Fruit fly (Drosophila melanogaster) whole organism, embryonic: ENCODE measurements around the gene Sr-CIII.

Source experiments
- ATbp ChIP-seq: fragments of 200-800 bp; sonication (Bioruptor generic); optimal IDR thresholded peaks from 2 replicates; lab custom pipeline; 2017; ENCODE audit warnings: missing biosample characterization, mild to moderate bottlenecking, missing genetic modification characterization, missing genetic modification reagents
- Abd-B ChIP-seq: fragments of 200-800 bp; sonication (Bioruptor generic); optimal IDR thresholded peaks from 2 replicates; lab custom pipeline; 2018; ENCODE audit warnings: missing biosample characterization, mild to moderate bottlenecking, missing genetic modification characterization, moderate library complexity
- Adf1 ChIP-seq: fragments of 200-800 bp; sonication (Bioruptor generic); IDR thresholded peaks from 2 replicates; pipeline ENCODE4 v1.3.6; 2022; ENCODE audit warnings: missing biosample characterization, missing genetic modification characterization
- BtbVII ChIP-seq: fragments of 200-800 bp; sonication (Bioruptor generic); optimal IDR thresholded peaks from 3 replicates; lab custom pipeline; 2017; ENCODE audit warnings: missing biosample characterization, mild to moderate bottlenecking, missing genetic modification characterization
- CG11085 ChIP-seq: fragments of 200-800 bp; sonication (Bioruptor generic); IDR thresholded peaks from 2 replicates; pipeline ENCODE4 v1.3.6; 2022; ENCODE audit warnings: missing biosample characterization, missing genetic modification characterization
- CG11456 ChIP-seq: fragments of 200-800 bp; sonication (Bioruptor generic); IDR thresholded peaks from 3 replicates; pipeline ENCODE4 v1.3.6; 2022; ENCODE audit warnings: missing biosample characterization, missing genetic modification characterization
- CG15514 ChIP-seq: fragments of 200-800 bp; sonication (Bioruptor generic); optimal IDR thresholded peaks from 3 replicates; lab custom pipeline; 2017; ENCODE audit warnings: missing biosample characterization, missing genetic modification characterization, mild to moderate bottlenecking, moderate library complexity, missing genetic modification reagents
- CG17612 ChIP-seq: fragments of 200-800 bp; sonication (Bioruptor generic); IDR thresholded peaks from 2 replicates; pipeline ENCODE4 v1.3.6; 2022; ENCODE audit warnings: missing biosample characterization, missing genetic modification characterization
- CG2120 ChIP-seq: fragments of 200-800 bp; sonication (Bioruptor generic); optimal IDR thresholded peaks from 3 replicates; lab custom pipeline; 2016; ENCODE audit warnings: missing biosample characterization, missing genetic modification characterization
- CG31365 ChIP-seq: fragments of 200-800 bp; sonication (Bioruptor generic); optimal IDR thresholded peaks from 2 replicates; lab custom pipeline; 2018; ENCODE audit warnings: missing biosample characterization, mild to moderate bottlenecking, missing genetic modification characterization
- CG3407 ChIP-seq: fragments of 200-800 bp; sonication (Bioruptor generic); optimal IDR thresholded peaks from 2 replicates; lab custom pipeline; 2018; ENCODE audit warnings: missing biosample characterization, mild to moderate bottlenecking, missing genetic modification characterization
- CG4282 ChIP-seq: fragments of 200-800 bp; sonication (Bioruptor generic); optimal IDR thresholded peaks from 2 replicates; lab custom pipeline; 2016; ENCODE audit warnings: missing biosample characterization, missing genetic modification characterization
- CG4328 ChIP-seq: fragments of 200-800 bp; sonication (Bioruptor generic); optimal IDR thresholded peaks from 3 replicates; lab custom pipeline; 2017; ENCODE audit warnings: missing biosample characterization, missing genetic modification reagents, missing genetic modification characterization
- CG4360 ChIP-seq: fragments of 200-800 bp; sonication (Bioruptor generic); IDR thresholded peaks from 2 replicates; pipeline ENCODE4 v1.3.6; 2022; ENCODE audit warnings: missing biosample characterization, missing genetic modification characterization
- CG7745 ChIP-seq: fragments of 200-800 bp; sonication (Bioruptor generic); optimal IDR thresholded peaks from 2 replicates; lab custom pipeline; 2018; ENCODE audit warnings: missing biosample characterization, mild to moderate bottlenecking, missing genetic modification characterization, moderate library complexity
- CG8359 ChIP-seq: fragments of 200-800 bp; sonication (Bioruptor generic); optimal IDR thresholded peaks from 2 replicates; lab custom pipeline; 2017; ENCODE audit warnings: missing biosample characterization, mild to moderate bottlenecking, missing genetic modification characterization, borderline replicate concordance
- CTCF ChIP-seq: fragments of 200-800 bp; sonication (Bioruptor generic); optimal IDR thresholded peaks from 2 replicates; lab custom pipeline; 2017; ENCODE audit warnings: missing biosample characterization, mild to moderate bottlenecking, missing genetic modification characterization, moderate library complexity
- Camta ChIP-seq: fragments of 200-800 bp; sonication (Bioruptor generic); optimal IDR thresholded peaks from 2 replicates; lab custom pipeline; 2016; ENCODE audit warnings: missing biosample characterization, missing genetic modification characterization
- CoRest ChIP-seq: fragments of 200-800 bp; sonication (Bioruptor generic); optimal IDR thresholded peaks from 3 replicates; lab custom pipeline; 2018; ENCODE audit warnings: missing biosample characterization, mild to moderate bottlenecking, missing genetic modification characterization, moderate library complexity
- Dfd ChIP-seq, 2 experiments: fragments of >200 bp; optimal IDR thresholded peaks; 2 replicates each; lab custom pipeline; 2017; ENCODE audit warnings: missing biosample characterization in 2 of 2, missing genetic modification characterization in 2 of 2
- Hand ChIP-seq: fragments of 200-800 bp; sonication (Bioruptor generic); optimal IDR thresholded peaks from 2 replicates; lab custom pipeline; 2017; ENCODE audit warnings: mild to moderate bottlenecking, missing biosample characterization, missing genetic modification reagents, missing genetic modification characterization
- HmgZ ChIP-seq: fragments of 200-800 bp; sonication (Bioruptor generic); optimal IDR thresholded peaks from 2 replicates; lab custom pipeline; 2018; ENCODE audit warnings: missing biosample characterization, mild to moderate bottlenecking, missing genetic modification characterization
- Kr ChIP-seq: fragments of 200-800 bp; sonication (Bioruptor generic); optimal IDR thresholded peaks from 2 replicates; lab custom pipeline; 2017; ENCODE audit warnings: missing biosample characterization, mild to moderate bottlenecking, missing genetic modification characterization
- Myb ChIP-seq: fragments of 200-800 bp; sonication (Bioruptor generic); optimal IDR thresholded peaks from 2 replicates; lab custom pipeline; 2016; ENCODE audit warnings: missing biosample characterization, missing genetic modification characterization
- PHDP ChIP-seq: fragments of 200-800 bp; sonication (Bioruptor generic); optimal IDR thresholded peaks from 3 replicates; lab custom pipeline; 2018; ENCODE audit warnings: missing biosample characterization, mild to moderate bottlenecking, missing genetic modification characterization, moderate library complexity
- Six4 ChIP-seq: fragments of 200-800 bp; sonication (Bioruptor generic); optimal IDR thresholded peaks from 2 replicates; lab custom pipeline; 2016; ENCODE audit warnings: missing biosample characterization, missing genetic modification characterization
- Sry-δ ChIP-seq: fragments of 200-800 bp; sonication (Bioruptor generic); optimal IDR thresholded peaks from 2 replicates; lab custom pipeline; 2016; ENCODE audit warnings: missing biosample characterization, missing genetic modification characterization
- Xrp1 ChIP-seq: fragments of 200-800 bp; sonication (Bioruptor generic); IDR thresholded peaks from 2 replicates; pipeline ENCODE4 v1.3.6; 2022; ENCODE audit warnings: missing biosample characterization, missing genetic modification characterization
- ase ChIP-seq: fragments of 200-800 bp; sonication (Bioruptor generic); IDR thresholded peaks from 3 replicates; pipeline ENCODE4 v1.3.6; 2022; ENCODE audit warnings: missing biosample characterization, missing genetic modification characterization
- ash1 ChIP-seq: fragments of 200-800 bp; sonication (Bioruptor generic); optimal IDR thresholded peaks from 2 replicates; lab custom pipeline; 2018; ENCODE audit warnings: missing biosample characterization, mild to moderate bottlenecking, missing genetic modification characterization
- ato ChIP-seq: fragments of 200-800 bp; sonication (Bioruptor generic); IDR thresholded peaks from 2 replicates; pipeline ENCODE4 v1.3.6; 2022; ENCODE audit warnings: missing biosample characterization, missing genetic modification characterization; ENCODE audit not compliant: partially characterized antibody
- bbx ChIP-seq: fragments of 200-800 bp; sonication (Bioruptor generic); IDR thresholded peaks from 2 replicates; pipeline ENCODE4 v1.3.6; 2022; ENCODE audit warnings: missing biosample characterization, missing genetic modification characterization; ENCODE audit not compliant: partially characterized antibody
- bsh ChIP-seq, 2 experiments: fragments of 200-800 bp; sonication (Bioruptor generic); optimal IDR thresholded peaks; 2 replicates each; lab custom pipeline; 2017 to 2018; ENCODE audit warnings: mild to moderate bottlenecking in 2 of 2, missing biosample characterization in 2 of 2, missing genetic modification characterization in 2 of 2, moderate library complexity in 1 of 2
- chm ChIP-seq: fragments of 200-800 bp; sonication (Bioruptor generic); IDR thresholded peaks from 2 replicates; pipeline ENCODE4 v1.3.6; 2022; ENCODE audit warnings: missing biosample characterization, missing genetic modification characterization
- dan ChIP-seq: fragments of 200-800 bp; sonication (Bioruptor generic); IDR thresholded peaks from 2 replicates; pipeline ENCODE4 v1.3.6; 2022; ENCODE audit warnings: missing biosample characterization, missing genetic modification characterization
- dmrt11E ChIP-seq: fragments of 200-800 bp; sonication (Bioruptor generic); optimal IDR thresholded peaks from 3 replicates; lab custom pipeline; 2018; ENCODE audit warnings: missing biosample characterization, mild to moderate bottlenecking, missing genetic modification characterization, moderate library complexity
- ems ChIP-seq: fragments of 200-800 bp; sonication (Bioruptor generic); optimal IDR thresholded peaks from 3 replicates; lab custom pipeline; 2016; ENCODE audit warnings: missing biosample characterization, missing genetic modification characterization
- eve ChIP-seq, 2 experiments: fragments of >200 bp; optimal IDR thresholded peaks; 2 replicates each; lab custom pipeline; 2017; ENCODE audit warnings: missing biosample characterization in 2 of 2, missing genetic modification characterization in 2 of 2
- ftz-f1 ChIP-seq: fragments of 200-800 bp; sonication (Bioruptor generic); optimal IDR thresholded peaks from 2 replicates; lab custom pipeline; 2016; ENCODE audit warnings: missing biosample characterization, missing genetic modification characterization
- her ChIP-seq: fragments of 200-800 bp; sonication (Bioruptor generic); optimal IDR thresholded peaks from 2 replicates; lab custom pipeline; 2016; ENCODE audit warnings: missing biosample characterization, missing genetic modification characterization
- mld ChIP-seq: fragments of 200-800 bp; sonication (Bioruptor generic); IDR thresholded peaks from 3 replicates; pipeline ENCODE4 v1.3.6; 2022; ENCODE audit warnings: missing biosample characterization, missing genetic modification characterization; ENCODE audit not compliant: partially characterized antibody
- nau ChIP-seq: fragments of 200-800 bp; sonication (Bioruptor generic); optimal IDR thresholded peaks from 3 replicates; lab custom pipeline; 2017; ENCODE audit warnings: missing biosample characterization, mild to moderate bottlenecking, missing genetic modification characterization, missing genetic modification reagents
- nerfin-2 ChIP-seq: fragments of 200-800 bp; sonication (Bioruptor generic); IDR thresholded peaks from 2 replicates; pipeline ENCODE4 v1.3.6; 2022; ENCODE audit warnings: missing biosample characterization, missing genetic modification characterization; ENCODE audit not compliant: partially characterized antibody
- peb ChIP-seq: fragments of 200-800 bp; sonication (Bioruptor generic); IDR thresholded peaks from 2 replicates; pipeline ENCODE4 v1.3.6; 2022; ENCODE audit warnings: missing biosample characterization, missing genetic modification characterization
- psq ChIP-seq: fragments of 200-800 bp; sonication (Bioruptor generic); optimal IDR thresholded peaks from 2 replicates; lab custom pipeline; 2017; ENCODE audit warnings: missing biosample characterization, missing genetic modification characterization
- pzg ChIP-seq: fragments of 200-800 bp; sonication (Bioruptor generic); optimal IDR thresholded peaks from 3 replicates; lab custom pipeline; 2018; ENCODE audit warnings: missing biosample characterization, mild to moderate bottlenecking, missing genetic modification characterization, moderate library complexity
- run ChIP-seq: fragments of 200-800 bp; sonication (Bioruptor generic); optimal IDR thresholded peaks from 3 replicates; lab custom pipeline; 2018; ENCODE audit warnings: missing biosample characterization, mild to moderate bottlenecking, missing genetic modification characterization
- sisA ChIP-seq: fragments of 200-800 bp; sonication (Bioruptor generic); IDR thresholded peaks from 2 replicates; pipeline ENCODE4 v1.3.6; 2022; ENCODE audit warnings: missing biosample characterization, missing genetic modification characterization
- sna ChIP-seq: fragments of 200-800 bp; sonication (Bioruptor generic); IDR thresholded peaks from 2 replicates; pipeline ENCODE4 v1.3.6; 2022; ENCODE audit warnings: missing biosample characterization, missing genetic modification characterization; ENCODE audit not compliant: partially characterized antibody
- tx ChIP-seq: fragments of 200-800 bp; sonication (Bioruptor generic); optimal IDR thresholded peaks from 2 replicates; lab custom pipeline; 2016; ENCODE audit warnings: missing biosample characterization, missing genetic modification characterization
- unpg ChIP-seq: fragments of 200-800 bp; sonication (Bioruptor generic); optimal IDR thresholded peaks from 3 replicates; lab custom pipeline; 2018; ENCODE audit warnings: missing biosample characterization, mild to moderate bottlenecking, missing genetic modification characterization, moderate library complexity

Gene Sr-CIII

dm6 chr2L:4118983-4119670, 1.0 kb upstream of the Sr-CIII start (continued):
- TF ChIP-seq CG3407: peak; percentile 70
- peak; percentile 62 for TF ChIP-seq Camta (GFP tag; lab: Kevin White, UChicago)
- peak in 1 of 2 experiments; percentile 93 for TF ChIP-seq eve (GFP tag; optimal IDR thresholded peaks at IDR 0.05; lab: Kevin White, UChicago)
- TF ChIP-seq CG4282: peak; percentile 33
- no peak for TF ChIP-seq ftz-f1 (GFP tag; lab: Kevin White, UChicago)
- peak; percentile 71; the same call in 2 of the 3 replicates for TF ChIP-seq CG11456 (GFP tag; lab: Robert Waterston, UW)
- peak; percentile 44 for TF ChIP-seq CTCF (GFP tag; lab: Kevin White, UChicago)
- TF ChIP-seq bbx: no peak
- peak; percentile 58 for TF ChIP-seq Kr (GFP tag; lab: Kevin White, UChicago)
- peak; percentile 72 for TF ChIP-seq CG2120 (GFP tag; lab: Kevin White, UChicago)
- peak; percentile 38 for TF ChIP-seq Hand
- peak; percentile 65; the same call in 2 of the 3 replicates for TF ChIP-seq ase (GFP tag; lab: Robert Waterston, UW)
- TF ChIP-seq ash1 (GFP tag; lab: Kevin White, UChicago): no peak
- peak; percentile 51 for TF ChIP-seq CG8359 (GFP tag; lab: Kevin White, UChicago)
- peak; percentile 54 for TF ChIP-seq CG7745
- no peak; the same call in 1 of the 2 replicates for TF ChIP-seq CG17612 (GFP tag; lab: Robert Waterston, UW)
- peak; percentile 43 for TF ChIP-seq peb (GFP tag; lab: Robert Waterston, UW)
- TF ChIP-seq PHDP (tag; lab: Kevin White, UChicago): peak; percentile 84
- peak; percentile 71 for TF ChIP-seq nau (GFP tag; lab: Kevin White, UChicago)
- peak; percentile 69 for TF ChIP-seq Six4 (GFP tag; lab: Kevin White, UChicago)
- peak; percentile 68 for TF ChIP-seq sisA (GFP tag; lab: Robert Waterston, UW)
- no peak for TF ChIP-seq sna (GFP tag; lab: Robert Waterston, UW)
- TF ChIP-seq ato (GFP tag; lab: Robert Waterston, UW): no peak
- TF ChIP-seq Adf1 (GFP tag; lab: Robert Waterston, UW): peak; percentile 27; the same call in 1 of the 2 replicates
- TF ChIP-seq CG11085 (GFP tag; lab: Robert Waterston, UW): 0 out of 2 replicates have a peak, but pooled peaks have one; percentile 50
- TF ChIP-seq pzg: no peak
- TF ChIP-seq psq (GFP tag; lab: Kevin White, UChicago): peak; percentile 22
- peak; percentile 67 for TF ChIP-seq CG4360 (GFP tag; lab: Robert Waterston, UW)
- peak; percentile 31 for TF ChIP-seq Sry-δ (GFP tag; lab: Kevin White, UChicago)
- no peak for TF ChIP-seq nerfin-2 (GFP tag; lab: Robert Waterston, UW)
- peak; percentile 35 for TF ChIP-seq CG4328 (GFP tag; lab: Kevin White, UChicago)
- TF ChIP-seq chm: peak; percentile 86
- peak; percentile 71 for TF ChIP-seq ems
- peak; percentile 76 for TF ChIP-seq ATbp (GFP tag; lab: Kevin White, UChicago)
- peak; percentile 74 for TF ChIP-seq Abd-B (GFP tag; lab: Kevin White, UChicago)
- TF ChIP-seq tx: peak; percentile 54
- TF ChIP-seq CG15514: peak; percentile 60
- peak; percentile 86 for TF ChIP-seq unpg (GFP tag; lab: Kevin White, UChicago)
- peak; percentile 56 for TF ChIP-seq Myb (GFP tag; lab: Kevin White, UChicago)
- peak; percentile 83 for TF ChIP-seq CoRest

dm6 chr2L:4121402-4121801, 1.3 kb downstream of the Sr-CIII start, which contains the start of gene Sr-CI:
Gene Sr-CI, plus strand, starts transcription at chr2L:4121702.
- TF ChIP-seq bsh (GFP tag; optimal IDR thresholded peaks at IDR 0.05; lab: Kevin White, UChicago): no peak
- TF ChIP-seq her (GFP tag; lab: Kevin White, UChicago): no peak
- no peak for TF ChIP-seq dan (GFP tag; lab: Robert Waterston, UW)
- TF ChIP-seq CG31365 (tag; lab: Kevin White, UChicago): no peak
- TF ChIP-seq Dfd (GFP tag; optimal IDR thresholded peaks at IDR 0.05; lab: Kevin White, UChicago): no peak
- TF ChIP-seq dmrt11E (tag; lab: Kevin White, UChicago): no peak
- TF ChIP-seq Xrp1 (GFP tag; lab: Robert Waterston, UW): no peak
- no peak for TF ChIP-seq run (tag; lab: Kevin White, UChicago)
- no peak for TF ChIP-seq HmgZ (tag; lab: Kevin White, UChicago)
- TF ChIP-seq mld (GFP tag; lab: Robert Waterston, UW): no peak
- TF ChIP-seq Sry-δ (GFP tag; lab: Kevin White, UChicago): no peak
- TF ChIP-seq BtbVII (GFP tag; lab: Kevin White, UChicago): no peak
